Worm (Caenorhabditis elegans): ENCODE data around the gene her-1.

ce11 chrV:9696715-9697114 is at the start of gene her-1:
- TF ChIP-seq elt-1 (tag; optimal IDR thresholded peaks at IDR 0.05; ENCODE audit: borderline replicate concordance, insufficient read depth) = no peak
- TF ChIP-seq pha-4 (tag; optimal IDR thresholded peaks at IDR 0.05) = no peak
- TF ChIP-seq nhr-237 (tag; optimal IDR thresholded peaks at IDR 0.05) = no peak
- no peak for TF ChIP-seq ztf-11 (tag; optimal IDR thresholded peaks at IDR 0.05)
- TF ChIP-seq lin-32 (GFP tag; optimal IDR thresholded peaks at IDR 0.05) = no peak
- TF ChIP-seq nhr-76 (tag; optimal IDR thresholded peaks at IDR 0.05) = no peak

All from whole organism, mixed stage, embryonic.